Fruit fly (Drosophila melanogaster) whole organism, embryonic: ENCODE data around the gene Cpsf5.
A peak's percentile ranks its signal among the peaks of the same experiment; 100 is the strongest.

ENCODE experiments used
- Asciz ChIP-seq: fragments of 200-800 bp; sonication (Bioruptor generic); optimal IDR thresholded peaks from 2 replicates; lab custom pipeline; 2017; ENCODE audit warnings: missing biosample characterization, mild to moderate bottlenecking, missing genetic modification characterization, missing genetic modification reagents
- Atf-2 ChIP-seq: fragments of 200-800 bp; sonication (Bioruptor generic); optimal IDR thresholded peaks from 2 replicates; lab custom pipeline; 2016; ENCODE audit warnings: missing biosample characterization, missing genetic modification characterization
- BEAF-32 ChIP-seq: fragments of 200-800 bp; sonication (Bioruptor generic); optimal IDR thresholded peaks from 3 replicates; lab custom pipeline; 2017; ENCODE audit warnings: missing biosample characterization, missing genetic modification characterization, mild to moderate bottlenecking, moderate library complexity, missing genetic modification reagents
- BtbVII ChIP-seq: fragments of 200-800 bp; sonication (Bioruptor generic); optimal IDR thresholded peaks from 3 replicates; lab custom pipeline; 2017; ENCODE audit warnings: missing biosample characterization, mild to moderate bottlenecking, missing genetic modification characterization
- CG10321 ChIP-seq: fragments of 200-800 bp; sonication (Bioruptor generic); IDR thresholded peaks from 2 replicates; pipeline ENCODE4 v1.3.6; 2022; ENCODE audit warnings: missing biosample characterization, missing genetic modification characterization
- CG10366 ChIP-seq: fragments of 200-800 bp; sonication (Bioruptor generic); IDR thresholded peaks from 2 replicates; pipeline ENCODE4 v1.3.6; 2022; ENCODE audit warnings: missing biosample characterization, missing genetic modification characterization
- CG10462 ChIP-seq: fragments of 200-800 bp; sonication (Bioruptor generic); optimal IDR thresholded peaks from 2 replicates; lab custom pipeline; 2016; ENCODE audit warnings: missing biosample characterization, missing genetic modification characterization
- CG1233 ChIP-seq: fragments of 200-800 bp; sonication (Bioruptor generic); optimal IDR thresholded peaks from 4 replicates; lab custom pipeline; 2018; ENCODE audit warnings: missing biosample characterization, mild to moderate bottlenecking, missing genetic modification characterization
- CG14050 ChIP-seq: fragments of 200-800 bp; sonication (Bioruptor generic); IDR thresholded peaks from 3 replicates; pipeline ENCODE4 v1.3.6; 2022; ENCODE audit warnings: missing biosample characterization, missing genetic modification characterization
- CG15479 ChIP-seq: fragments of 200-800 bp; sonication (Bioruptor generic); optimal IDR thresholded peaks from 3 replicates; lab custom pipeline; 2019; ENCODE audit warnings: missing biosample characterization, mild to moderate bottlenecking, missing genetic modification characterization, moderate library complexity
- CG1792 ChIP-seq: fragments of 200-800 bp; sonication (Bioruptor generic); optimal IDR thresholded peaks from 2 replicates; lab custom pipeline; 2016; ENCODE audit warnings: missing biosample characterization, missing genetic modification characterization
- CG18476 ChIP-seq: fragments of 200-800 bp; sonication (Bioruptor generic); optimal IDR thresholded peaks from 2 replicates; lab custom pipeline; 2016; ENCODE audit warnings: missing biosample characterization, mild to moderate bottlenecking, missing genetic modification characterization
- CG18764 ChIP-seq: fragments of 200-800 bp; sonication (Bioruptor generic); optimal IDR thresholded peaks from 3 replicates; lab custom pipeline; 2016; ENCODE audit warnings: missing biosample characterization, missing genetic modification characterization
- CG3281 ChIP-seq: fragments of 200-800 bp; sonication (Bioruptor generic); optimal IDR thresholded peaks from 3 replicates; lab custom pipeline; 2017; ENCODE audit warnings: missing biosample characterization, mild to moderate bottlenecking, missing genetic modification characterization
- CG3726 ChIP-seq: fragments of 200-800 bp; sonication (Bioruptor generic); IDR thresholded peaks from 3 replicates; pipeline ENCODE4, ENCODE4 v1.3.6; 2022; ENCODE audit warnings: missing biosample characterization, missing genetic modification characterization
- CG3995 ChIP-seq: fragments of 200-800 bp; sonication (Bioruptor generic); optimal IDR thresholded peaks from 3 replicates; lab custom pipeline; 2016; ENCODE audit warnings: missing biosample characterization, missing genetic modification characterization
- CG6791 ChIP-seq: fragments of 200-800 bp; sonication (Bioruptor generic); IDR thresholded peaks from 3 replicates; pipeline ENCODE4 v1.3.6; 2022; ENCODE audit warnings: missing biosample characterization, missing genetic modification characterization; ENCODE audit not compliant: partially characterized antibody
- CG7357 ChIP-seq: fragments of 200-800 bp; sonication (Bioruptor generic); IDR thresholded peaks from 3 replicates; pipeline ENCODE4 v1.3.6; 2022; ENCODE audit warnings: missing biosample characterization, missing genetic modification characterization
- CG8089 ChIP-seq: fragments of 200-800 bp; sonication (Bioruptor generic); optimal IDR thresholded peaks from 3 replicates; lab custom pipeline; 2016; ENCODE audit warnings: missing biosample characterization, missing genetic modification characterization
- CG8281 ChIP-seq: fragments of 200-800 bp; sonication (Bioruptor generic); optimal IDR thresholded peaks from 2 replicates; lab custom pipeline; 2018; ENCODE audit warnings: missing biosample characterization, mild to moderate bottlenecking, missing genetic modification characterization, moderate library complexity
- CoRest ChIP-seq: fragments of 200-800 bp; sonication (Bioruptor generic); optimal IDR thresholded peaks from 3 replicates; lab custom pipeline; 2018; ENCODE audit warnings: missing biosample characterization, mild to moderate bottlenecking, missing genetic modification characterization, moderate library complexity
- Dip2 ChIP-seq: fragments of 200-800 bp; sonication (Bioruptor generic); IDR thresholded peaks from 2 replicates; pipeline ENCODE4 v1.3.6; 2022; ENCODE audit warnings: missing biosample characterization, missing genetic modification characterization
- Drgx ChIP-seq: fragments of 200-800 bp; sonication (Bioruptor generic); IDR thresholded peaks from 2 replicates; pipeline ENCODE4 v1.3.6; 2022; ENCODE audit warnings: missing biosample characterization, missing genetic modification characterization
- ERR ChIP-seq: fragments of 200-800 bp; sonication (Bioruptor generic); optimal IDR thresholded peaks from 2 replicates; lab custom pipeline; 2016; ENCODE audit warnings: missing biosample characterization, missing genetic modification characterization
- Gug ChIP-seq: fragments of 200-800 bp; sonication (Bioruptor generic); IDR thresholded peaks from 4 replicates; pipeline ENCODE4 v1.3.6; 2022; ENCODE audit warnings: missing biosample characterization, missing genetic modification characterization
- Optix ChIP-seq: fragments of 200-800 bp; sonication (Bioruptor generic); IDR thresholded peaks from 3 replicates; pipeline ENCODE4 v1.3.6; 2022; ENCODE audit warnings: missing biosample characterization, missing genetic modification characterization
- Poxn ChIP-seq: fragments of 200-800 bp; sonication (Bioruptor generic); IDR thresholded peaks from 2 replicates; pipeline ENCODE4 v1.3.6; 2022; ENCODE audit warnings: missing biosample characterization, missing genetic modification characterization
- Scr ChIP-seq: fragments of 200-800 bp; sonication (Bioruptor generic); IDR thresholded peaks from 2 replicates; pipeline ENCODE4 v1.3.6; 2022; ENCODE audit warnings: missing biosample characterization, missing genetic modification characterization; ENCODE audit not compliant: partially characterized antibody
- YL-1 ChIP-seq: fragments of 200-800 bp; sonication (Bioruptor generic); optimal IDR thresholded peaks from 3 replicates; lab custom pipeline; 2017; ENCODE audit warnings: missing biosample characterization, mild to moderate bottlenecking, missing genetic modification characterization
- aop ChIP-seq: fragments of 200-800 bp; sonication (Bioruptor generic); IDR thresholded peaks from 2 replicates; pipeline ENCODE4 v1.3.6; 2022; ENCODE audit warnings: missing biosample characterization, missing genetic modification characterization
- ap ChIP-seq: fragments of 200-800 bp; sonication (Bioruptor generic); IDR thresholded peaks from 2 replicates; pipeline ENCODE4 v1.3.6; 2022; ENCODE audit warnings: missing biosample characterization, missing genetic modification characterization
- az2 ChIP-seq: fragments of 200-800 bp; sonication (Bioruptor generic); optimal IDR thresholded peaks from 3 replicates; lab custom pipeline; 2016; ENCODE audit warnings: missing biosample characterization, missing genetic modification characterization
- bab2 ChIP-seq: fragments of 200-800 bp; sonication (Bioruptor generic); optimal IDR thresholded peaks from 2 replicates; lab custom pipeline; 2016; ENCODE audit warnings: missing biosample characterization, missing genetic modification characterization
- bbx ChIP-seq: fragments of 200-800 bp; sonication (Bioruptor generic); IDR thresholded peaks from 2 replicates; pipeline ENCODE4 v1.3.6; 2022; ENCODE audit warnings: missing biosample characterization, missing genetic modification characterization; ENCODE audit not compliant: partially characterized antibody
- bsh ChIP-seq, 2 experiments: fragments of 200-800 bp; sonication (Bioruptor generic); optimal IDR thresholded peaks; 2 replicates each; lab custom pipeline; 2017 to 2018; ENCODE audit warnings: mild to moderate bottlenecking in 2 of 2, missing biosample characterization in 2 of 2, missing genetic modification characterization in 2 of 2, moderate library complexity in 1 of 2
- crc ChIP-seq: fragments of 200-800 bp; sonication (Bioruptor generic); optimal IDR thresholded peaks from 2 replicates; lab custom pipeline; 2016; ENCODE audit warnings: missing biosample characterization, missing genetic modification characterization
- da ChIP-seq: fragments of 200-800 bp; sonication (Bioruptor generic); optimal IDR thresholded peaks from 2 replicates; lab custom pipeline; 2016; ENCODE audit warnings: missing biosample characterization, missing genetic modification characterization
- dysf ChIP-seq: fragments of 200-800 bp; sonication (Bioruptor generic); IDR thresholded peaks from 3 replicates; pipeline ENCODE4 v1.3.6; 2022; ENCODE audit warnings: missing biosample characterization, missing genetic modification characterization
- ewg ChIP-seq: fragments of 200-800 bp; sonication (Bioruptor generic); optimal IDR thresholded peaks from 3 replicates; lab custom pipeline; 2017; ENCODE audit warnings: mild to moderate bottlenecking, missing biosample characterization, missing genetic modification reagents, missing genetic modification characterization
- gsb ChIP-seq: fragments of 200-800 bp; sonication (Bioruptor generic); IDR thresholded peaks from 2 replicates; pipeline ENCODE4 v1.3.6; 2022; ENCODE audit warnings: missing biosample characterization, missing genetic modification characterization
- lmd ChIP-seq: fragments of 200-800 bp; sonication (Bioruptor generic); IDR thresholded peaks from 2 replicates; pipeline ENCODE4 v1.3.6; 2022; ENCODE audit warnings: missing biosample characterization, missing genetic modification characterization
- maf-S ChIP-seq: fragments of 200-800 bp; sonication (Bioruptor generic); optimal IDR thresholded peaks from 2 replicates; lab custom pipeline; 2016; ENCODE audit warnings: missing biosample characterization, missing genetic modification characterization
- nau ChIP-seq: fragments of 200-800 bp; sonication (Bioruptor generic); optimal IDR thresholded peaks from 3 replicates; lab custom pipeline; 2017; ENCODE audit warnings: missing biosample characterization, mild to moderate bottlenecking, missing genetic modification characterization, missing genetic modification reagents
- nmo ChIP-seq: fragments of 200-800 bp; sonication (Bioruptor generic); optimal IDR thresholded peaks from 2 replicates; lab custom pipeline; 2018; ENCODE audit warnings: missing biosample characterization, mild to moderate bottlenecking, missing genetic modification characterization, moderate library complexity
- p53 ChIP-seq: fragments of 200-800 bp; sonication (Bioruptor generic); optimal IDR thresholded peaks from 2 replicates; lab custom pipeline; 2016; ENCODE audit warnings: missing biosample characterization, missing genetic modification characterization
- pfk ChIP-seq: fragments of 200-800 bp; sonication (Bioruptor generic); optimal IDR thresholded peaks from 2 replicates; lab custom pipeline; 2018; ENCODE audit warnings: missing biosample characterization, mild to moderate bottlenecking, missing genetic modification characterization, moderate library complexity
- sisA ChIP-seq: fragments of 200-800 bp; sonication (Bioruptor generic); IDR thresholded peaks from 2 replicates; pipeline ENCODE4 v1.3.6; 2022; ENCODE audit warnings: missing biosample characterization, missing genetic modification characterization
- slp2 ChIP-seq: fragments of 200-800 bp; sonication (Bioruptor generic); optimal IDR thresholded peaks from 2 replicates; lab custom pipeline; 2016; ENCODE audit warnings: missing biosample characterization, missing genetic modification characterization
- sr ChIP-seq: fragments of 200-800 bp; sonication (Bioruptor generic); IDR thresholded peaks from 3 replicates; pipeline ENCODE4 v1.3.6; 2022; ENCODE audit warnings: missing biosample characterization, missing genetic modification characterization
- tin ChIP-seq: fragments of 200-800 bp; sonication (Bioruptor generic); optimal IDR thresholded peaks from 3 replicates; lab custom pipeline; 2016; ENCODE audit warnings: missing biosample characterization, missing genetic modification characterization

The Cpsf5 gene

DNA sequence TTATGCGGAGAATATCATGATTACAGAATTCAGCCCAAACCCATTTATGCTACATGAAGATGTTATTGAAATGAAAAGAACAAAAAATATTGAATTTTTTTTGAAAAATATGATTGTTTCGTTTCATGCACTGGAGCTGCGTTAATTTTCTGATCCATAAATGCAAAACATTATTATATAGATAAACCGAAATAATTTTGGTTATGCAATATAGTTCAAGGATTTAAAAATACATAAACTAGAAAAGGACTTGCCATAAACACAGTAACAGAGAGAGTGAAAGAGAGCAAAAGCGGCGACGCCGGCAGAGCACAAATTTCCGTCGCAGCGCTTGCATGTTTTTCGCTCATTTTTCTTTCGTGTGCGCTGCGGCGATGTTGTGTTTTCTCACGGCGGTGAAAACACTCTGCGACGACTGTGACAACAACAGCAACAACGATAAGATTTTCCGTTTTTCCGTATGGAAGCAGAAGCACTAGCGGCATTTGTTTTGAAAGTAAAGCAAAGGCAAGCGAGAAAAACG lies 51.5 kb downstream of the Cpsf5 start (continued):
- TF ChIP-seq slp2 (GFP tag; lab: Kevin White, UChicago) (peak; percentile 77), nmo (GFP tag; lab: Kevin White, UChicago) (peak; percentile 92), az2 (peak; percentile 84), Dip2 (no peak), sr (GFP tag; lab: Robert Waterston, UW) (no peak; the same call in 2 of the 3 replicates), CG10462 (GFP tag; lab: Kevin White, UChicago) (peak; percentile 64), BEAF-32 (GFP tag; lab: Kevin White, UChicago) (no peak), bab2 (peak; percentile 63), ERR (GFP tag; lab: Kevin White, UChicago) (peak; percentile 67), ap (GFP tag; lab: Robert Waterston, UW) (peak; percentile 40; the same call in 1 of the 2 replicates), CG8281 (tag; lab: Kevin White, UChicago) (peak; percentile 74), CG3995 (GFP tag; lab: Kevin White, UChicago) (peak; percentile 48), da (GFP tag; lab: Kevin White, UChicago) (no peak), Poxn (GFP tag; lab: Robert Waterston, UW) (no peak), CG10321 (GFP tag; lab: Robert Waterston, UW) (peak; percentile 10; the same call in 1 of the 2 replicates), CG8089 (GFP tag; lab: Kevin White, UChicago) (peak; percentile 29), CG6791 (GFP tag; lab: Robert Waterston, UW) (peak; percentile 38; the same call in 1 of the 3 replicates), crc (GFP tag; lab: Kevin White, UChicago) (peak; percentile 63), CG1792 (peak; percentile 41), CG18476 (GFP tag; lab: Kevin White, UChicago) (peak; percentile 91), p53 (GFP tag; lab: Kevin White, UChicago) (peak; percentile 60), CG1233 (GFP tag; lab: Kevin White, UChicago) (peak; percentile 77), CG14050 (GFP tag; lab: Robert Waterston, UW) (peak; percentile 54; the same call in 1 of the 3 replicates), nau (GFP tag; lab: Kevin White, UChicago) (peak; percentile 89), maf-S (GFP tag; lab: Kevin White, UChicago) (peak; percentile 84), tin (GFP tag; lab: Kevin White, UChicago) (peak; percentile 86), bbx (GFP tag; lab: Robert Waterston, UW) (peak; percentile 72), sisA (peak; percentile 48; the same call in 1 of the 2 replicates), aop (no peak), Atf-2 (peak; percentile 72), CG7357 (GFP tag; lab: Robert Waterston, UW) (peak; percentile 64; the same call in 2 of the 3 replicates), CG3281 (peak; percentile 89), CG3726 (GFP tag; lab: Robert Waterston, UW) (no peak), CG10366 (GFP tag; lab: Robert Waterston, UW) (peak; percentile 63), lmd (GFP tag; lab: Robert Waterston, UW) (peak; percentile 72), Gug (GFP tag; lab: Robert Waterston, UW) (no peak), Optix (GFP tag; lab: Robert Waterston, UW) (no peak), ewg (GFP tag; lab: Kevin White, UChicago) (peak; percentile 69), pfk (GFP tag; lab: Kevin White, UChicago) (no peak), CG18764 (GFP tag; lab: Kevin White, UChicago) (peak; percentile 79), bsh (GFP tag; optimal IDR thresholded peaks at IDR 0.05; lab: Kevin White, UChicago) (peak; percentile 84 to 92), Asciz (peak; percentile 93), dysf (GFP tag; lab: Robert Waterston, UW) (peak; percentile 82), CoRest (tag; lab: Kevin White, UChicago) (peak; percentile 92), Scr (GFP tag; lab: Robert Waterston, UW) (peak; percentile 14), Drgx (GFP tag; lab: Robert Waterston, UW) (peak; percentile 93), YL-1 (GFP tag; lab: Kevin White, UChicago) (peak; percentile 52), gsb (GFP tag; lab: Robert Waterston, UW) (no peak), CG15479 (GFP tag; lab: Kevin White, UChicago) (peak; percentile 76), BtbVII (GFP tag; lab: Kevin White, UChicago) (peak; percentile 90)
